ENCODE assay signal across 6 fruit fly cellular contexts in genomic region chr3R:17072526-17073114, dm6.
TF ChIP-seq lines count a peak whose summit lies in the region.

TSS of gene Ns1 (minus strand) at chr3R:17072675.
TSS of gene mRpS11 (plus strand) at chr3R:17072732.

- peak; percentile 14 to 34 for TF ChIP-seq CTCF in S2 (optimal IDR thresholded peaks at IDR 0.05; lab: Kevin White, UChicago)
- TF ChIP-seq CTCF in whole organism, embryonic (GFP tag; optimal IDR thresholded peaks at IDR 0.05; lab: Kevin White, UChicago), result peak; percentile 13

TF ChIP-seq in whole organism, adult, 20 proteins besides CTCF, POLR2A, EP300 and RAD21 (continues in another document):
- TF ChIP-seq CG1620 (GFP tag; optimal IDR thresholded peaks at IDR 0.05; lab: Kevin White, UChicago) (peak; percentile 51), CG5204 (GFP tag; optimal IDR thresholded peaks at IDR 0.05; lab: Kevin White, UChicago) (no peak), CG7045 (GFP tag; optimal IDR thresholded peaks at IDR 0.05; lab: Kevin White, UChicago) (no peak), toe (GFP tag; optimal IDR thresholded peaks at IDR 0.05; lab: Kevin White, UChicago) (no peak), CG14711 (tag; optimal IDR thresholded peaks at IDR 0.05; lab: Kevin White, UChicago) (peak; percentile 33), tj (GFP tag; optimal IDR thresholded peaks at IDR 0.05; lab: Kevin White, UChicago) (peak; percentile 3), CG11617 (GFP tag; optimal IDR thresholded peaks at IDR 0.05; lab: Kevin White, UChicago) (peak; percentile 54), CG33017 (tag; optimal IDR thresholded peaks at IDR 0.05; lab: Kevin White, UChicago) (no peak), pad (GFP tag; optimal IDR thresholded peaks at IDR 0.05; lab: Kevin White, UChicago) (peak; percentile 50), Hr96 (GFP tag; optimal IDR thresholded peaks at IDR 0.05; lab: Kevin White, UChicago) (no peak), kay (GFP tag; lab: Kevin White, UChicago; ENCODE audit: borderline replicate concordance) (no peak), cic (GFP tag; optimal IDR thresholded peaks at IDR 0.05; lab: Kevin White, UChicago) (peak; percentile 46), bab1 (GFP tag; optimal IDR thresholded peaks at IDR 0.05; lab: Kevin White, UChicago) (peak; percentile 21), Crg-1 (GFP tag; optimal IDR thresholded peaks at IDR 0.05; lab: Kevin White, UChicago) (peak; percentile 66), CG7101 (tag; optimal IDR thresholded peaks at IDR 0.05; lab: Kevin White, UChicago) (peak; percentile 58), cnc (optimal IDR thresholded peaks at IDR 0.05; lab: Kevin White, UChicago) (no peak), Mnt (GFP tag; optimal IDR thresholded peaks at IDR 0.05; lab: Kevin White, UChicago) (peak; percentile 99), CG12768 (GFP tag; optimal IDR thresholded peaks at IDR 0.05; lab: Kevin White, UChicago) (peak; percentile 35)

TF ChIP-seq in whole organism, embryonic, 481 proteins besides CTCF, POLR2A, EP300 and RAD21 (continues in another document):
- no peak for TF ChIP-seq CG1647 (GFP tag; optimal IDR thresholded peaks at IDR 0.05; lab: Kevin White, UChicago)
- TF ChIP-seq CG7839 (tag; optimal IDR thresholded peaks at IDR 0.05; lab: Kevin White, UChicago), result no peak
- TF ChIP-seq Blimp-1 (GFP tag; optimal IDR thresholded peaks at IDR 0.05; lab: Kevin White, UChicago), result no peak
- TF ChIP-seq CG16779 (GFP tag; IDR thresholded peaks at IDR 0.05; lab: Robert Waterston, UW), result no peak
- no peak for TF ChIP-seq CG11504 (tag; optimal IDR thresholded peaks at IDR 0.05; lab: Kevin White, UChicago)
- no peak for TF ChIP-seq CG7372 (GFP tag; IDR thresholded peaks at IDR 0.05; lab: Robert Waterston, UW)
- peak; percentile 54 for TF ChIP-seq caup (GFP tag; optimal IDR thresholded peaks at IDR 0.05; lab: Kevin White, UChicago; ENCODE audit: severe bottlenecking)
- no peak for TF ChIP-seq HHEX (GFP tag; optimal IDR thresholded peaks at IDR 0.05; lab: Kevin White, UChicago)
- no peak for TF ChIP-seq Atf3 (GFP tag; optimal IDR thresholded peaks at IDR 0.05; lab: Kevin White, UChicago)
- TF ChIP-seq dysf (GFP tag; IDR thresholded peaks at IDR 0.05; lab: Robert Waterston, UW), result no peak
- TF ChIP-seq danr (GFP tag; IDR thresholded peaks at IDR 0.05; lab: Robert Waterston, UW), result no peak
- TF ChIP-seq CG11696 (GFP tag; IDR thresholded peaks at IDR 0.05; lab: Robert Waterston, UW), result no peak
- no peak for TF ChIP-seq Six4 (GFP tag; optimal IDR thresholded peaks at IDR 0.05; lab: Kevin White, UChicago)
- no peak for TF ChIP-seq CG12071 (GFP tag; optimal IDR thresholded peaks at IDR 0.05; lab: Kevin White, UChicago)
- TF ChIP-seq nom (GFP tag; optimal IDR thresholded peaks at IDR 0.05; lab: Kevin White, UChicago), result peak; percentile 40
- TF ChIP-seq B-H2 (GFP tag; optimal IDR thresholded peaks at IDR 0.05; lab: Kevin White, UChicago), result peak; percentile 68
- no peak for TF ChIP-seq CG10274 (GFP tag; optimal IDR thresholded peaks at IDR 0.05; lab: Kevin White, UChicago)
- no peak for TF ChIP-seq crc (GFP tag; optimal IDR thresholded peaks at IDR 0.05; lab: Kevin White, UChicago)
- no peak for TF ChIP-seq CG31224 (GFP tag; IDR thresholded peaks at IDR 0.05; lab: Robert Waterston, UW)
- no peak for TF ChIP-seq croc (GFP tag; conservative IDR thresholded peaks at IDR 0.05; lab: Robert Waterston, UW)

TF ChIP-seq in whole organism, prepupa, 60 proteins besides CTCF, POLR2A, EP300 and RAD21 (continues in another document):
- TF ChIP-seq CG8632 (GFP tag; optimal IDR thresholded peaks at IDR 0.05; lab: Kevin White, UChicago), result no peak
- no peak for TF ChIP-seq Hr38 (GFP tag; optimal IDR thresholded peaks at IDR 0.05; lab: Kevin White, UChicago)
- no peak for TF ChIP-seq CG11762 (GFP tag; optimal IDR thresholded peaks at IDR 0.05; lab: Kevin White, UChicago; ENCODE audit: insufficient read depth)
- TF ChIP-seq CG4318 (GFP tag; optimal IDR thresholded peaks at IDR 0.05; lab: Kevin White, UChicago), result no peak
- no peak for TF ChIP-seq achi (GFP tag; optimal IDR thresholded peaks at IDR 0.05; lab: Kevin White, UChicago)
- peak; percentile 67 for TF ChIP-seq svp (GFP tag; lab: Kevin White, UChicago)
- peak; percentile 13 for TF ChIP-seq fkh (GFP tag; optimal IDR thresholded peaks at IDR 0.05; lab: Kevin White, UChicago)
- TF ChIP-seq topi (GFP tag; optimal IDR thresholded peaks at IDR 0.05; lab: Kevin White, UChicago), result no peak
- TF ChIP-seq CG3032 (tag; optimal IDR thresholded peaks at IDR 0.05; lab: Kevin White, UChicago), result peak; percentile 34
- no peak for TF ChIP-seq CG10631 (GFP tag; optimal IDR thresholded peaks at IDR 0.05; lab: Kevin White, UChicago)
- no peak for TF ChIP-seq Gug (GFP tag; IDR thresholded peaks at IDR 0.05; lab: Robert Waterston, UW)
- no peak for TF ChIP-seq CG34406 (GFP tag; optimal IDR thresholded peaks at IDR 0.05; lab: Kevin White, UChicago)
- TF ChIP-seq CG3919 (GFP tag; optimal IDR thresholded peaks at IDR 0.05; lab: Kevin White, UChicago), result no peak
- TF ChIP-seq CG11902 (GFP tag; optimal IDR thresholded peaks at IDR 0.05; lab: Kevin White, UChicago), result no peak
- TF ChIP-seq CG10669 (GFP tag; optimal IDR thresholded peaks at IDR 0.05; lab: Kevin White, UChicago), result no peak
- TF ChIP-seq CG8119 (GFP tag; IDR thresholded peaks at IDR 0.05; lab: Robert Waterston, UW), result no peak
- TF ChIP-seq ss (GFP tag; optimal IDR thresholded peaks at IDR 0.05; lab: Kevin White, UChicago), result no peak
- peak; percentile 27 for TF ChIP-seq esn (GFP tag; optimal IDR thresholded peaks at IDR 0.05; lab: Kevin White, UChicago)
- peak; percentile 48 for TF ChIP-seq Sox14 (GFP tag; optimal IDR thresholded peaks at IDR 0.05; lab: Kevin White, UChicago)
- no peak for TF ChIP-seq CG6792 (GFP tag; optimal IDR thresholded peaks at IDR 0.05; lab: Kevin White, UChicago)

TF ChIP-seq in whole organism, pupa, 21 proteins besides CTCF, POLR2A, EP300 and RAD21:
- TF ChIP-seq CG13204 (GFP tag; optimal IDR thresholded peaks at IDR 0.05; lab: Kevin White, UChicago) (no peak), fd96Ca (GFP tag; IDR thresholded peaks at IDR 0.05; lab: Robert Waterston, UW) (no peak), CG8301 (tag; optimal IDR thresholded peaks at IDR 0.05; lab: Kevin White, UChicago) (no peak), CG12605 (GFP tag; IDR thresholded peaks at IDR 0.05; lab: Robert Waterston, UW) (peak; percentile 71; the same call in 1 of the 2 replicates), CG9948 (tag; optimal IDR thresholded peaks at IDR 0.05; lab: Kevin White, UChicago) (no peak), CG8159 (tag; optimal IDR thresholded peaks at IDR 0.05; lab: Kevin White, UChicago) (no peak), gl (tag; optimal IDR thresholded peaks at IDR 0.05; lab: Kevin White, UChicago) (no peak), CG32121 (GFP tag; IDR thresholded peaks at IDR 0.05; lab: Robert Waterston, UW) (no peak), Snoo (tag; optimal IDR thresholded peaks at IDR 0.05; lab: Kevin White, UChicago) (peak; percentile 19), Pif1B (GFP tag; optimal IDR thresholded peaks at IDR 0.05; lab: Kevin White, UChicago) (no peak), CG34367 (tag; optimal IDR thresholded peaks at IDR 0.05; lab: Kevin White, UChicago) (no peak), CG4496 (GFP tag; IDR thresholded peaks at IDR 0.05; lab: Robert Waterston, UW) (no peak; the same call in 2 of the 3 replicates)

TF ChIP-seq in whole organism, wandering third instar larva, 38 proteins besides CTCF, POLR2A, EP300 and RAD21:
- no peak for TF ChIP-seq lola (GFP tag; optimal IDR thresholded peaks at IDR 0.05; lab: Kevin White, UChicago)
- no peak for TF ChIP-seq tai (GFP tag; optimal IDR thresholded peaks at IDR 0.05; lab: Kevin White, UChicago)
- no peak for TF ChIP-seq psq (GFP tag; optimal IDR thresholded peaks at IDR 0.05; lab: Kevin White, UChicago)
- no peak for TF ChIP-seq jim (GFP tag; optimal IDR thresholded peaks at IDR 0.05; lab: Kevin White, UChicago)
- no peak for TF ChIP-seq Rel (GFP tag; optimal IDR thresholded peaks at IDR 0.05; lab: Kevin White, UChicago)
- TF ChIP-seq Rel (tag; optimal IDR thresholded peaks at IDR 0.05; lab: Kevin White, UChicago), result peak; percentile 47
- no peak for TF ChIP-seq Vsx2 (GFP tag; optimal IDR thresholded peaks at IDR 0.05; lab: Kevin White, UChicago; ENCODE audit: partially characterized antibody)
- peak; percentile 8 for TF ChIP-seq ey (GFP tag; optimal IDR thresholded peaks at IDR 0.05; lab: Kevin White, UChicago)
- TF ChIP-seq dmrt93B (GFP tag; optimal IDR thresholded peaks at IDR 0.05; lab: Kevin White, UChicago), result no peak
- TF ChIP-seq Dfd (GFP tag; optimal IDR thresholded peaks at IDR 0.05; lab: Kevin White, UChicago), result no peak
- peak in 1 of 2 experiments; percentile 60 for TF ChIP-seq foxo (GFP tag; optimal IDR thresholded peaks at IDR 0.05; lab: Kevin White, UChicago)
- peak; percentile 24 for TF ChIP-seq sv (GFP tag; optimal IDR thresholded peaks at IDR 0.05; lab: Kevin White, UChicago)
- TF ChIP-seq dsf (GFP tag; optimal IDR thresholded peaks at IDR 0.05; lab: Kevin White, UChicago; ENCODE audit: borderline replicate concordance), result no peak
- TF ChIP-seq Abd-B (GFP tag; optimal IDR thresholded peaks at IDR 0.05; lab: Kevin White, UChicago), result no peak
- TF ChIP-seq usp (GFP tag; optimal IDR thresholded peaks at IDR 0.05; lab: Kevin White, UChicago), result no peak
- no peak for TF ChIP-seq Hr78 (GFP tag; optimal IDR thresholded peaks at IDR 0.05; lab: Kevin White, UChicago)
- TF ChIP-seq Myc (optimal IDR thresholded peaks at IDR 0.05; lab: Kevin White, UChicago), result peak; percentile 57
- no peak for TF ChIP-seq GATAd (GFP tag; optimal IDR thresholded peaks at IDR 0.05; lab: Kevin White, UChicago)
- TF ChIP-seq h (GFP tag; optimal IDR thresholded peaks at IDR 0.05; lab: Kevin White, UChicago), result peak; percentile 49
- TF ChIP-seq Sp1 (GFP tag; optimal IDR thresholded peaks at IDR 0.05; lab: Kevin White, UChicago), result peak; percentile 13
- TF ChIP-seq dl (GFP tag; optimal IDR thresholded peaks at IDR 0.05; lab: Kevin White, UChicago; ENCODE audit: insufficient read depth in 1 of 2, partially characterized antibody in 2 of 2), result no peak
- TF ChIP-seq sage (GFP tag; optimal IDR thresholded peaks at IDR 0.05; lab: Kevin White, UChicago), result no peak
- TF ChIP-seq br (GFP tag; optimal IDR thresholded peaks at IDR 0.05; lab: Kevin White, UChicago), result no peak
- no peak for TF ChIP-seq woc (GFP tag; optimal IDR thresholded peaks at IDR 0.05; lab: Kevin White, UChicago)
- TF ChIP-seq Hr83 (GFP tag; optimal IDR thresholded peaks at IDR 0.05; lab: Kevin White, UChicago; ENCODE audit: poor library complexity, severe bottlenecking), result peak; percentile 5
- peak; percentile 64 for TF ChIP-seq Hnf4 (GFP tag; optimal IDR thresholded peaks at IDR 0.05; lab: Kevin White, UChicago)
- peak; percentile 38 for TF ChIP-seq fru (GFP tag; optimal IDR thresholded peaks at IDR 0.05; lab: Kevin White, UChicago)
- no peak for TF ChIP-seq CG9705 (GFP tag; optimal IDR thresholded peaks at IDR 0.05; lab: Kevin White, UChicago)
- TF ChIP-seq rgr (GFP tag; optimal IDR thresholded peaks at IDR 0.05; lab: Kevin White, UChicago), result peak; percentile 71
- TF ChIP-seq HLH106 (tag; optimal IDR thresholded peaks at IDR 0.05; lab: Kevin White, UChicago), result peak; percentile 29
TF ChIP-seq in whole organism, wandering third instar larva: peak in this region for 12.
